Fruit fly (Drosophila melanogaster) whole organism, embryonic: ENCODE data around the gene eya.
A peak's percentile ranks its signal among the peaks of the same experiment; 100 is the strongest.

ENCODE experiments used
- B-H2 ChIP-seq: fragments of 200-800 bp; sonication (Bioruptor generic); optimal IDR thresholded peaks from 2 replicates; lab custom pipeline; 2018; ENCODE audit warnings: missing biosample characterization, mild to moderate bottlenecking, missing genetic modification characterization
- Bteb2 ChIP-seq: fragments of 200-800 bp; sonication (Bioruptor generic); optimal IDR thresholded peaks from 2 replicates; lab custom pipeline; 2016; ENCODE audit warnings: missing biosample characterization, missing genetic modification characterization
- CG10147 ChIP-seq: fragments of 200-800 bp; sonication (Bioruptor generic); optimal IDR thresholded peaks from 2 replicates; lab custom pipeline; 2019; ENCODE audit warnings: missing biosample characterization, mild to moderate bottlenecking, missing genetic modification characterization, moderate library complexity
- CG10565 ChIP-seq: fragments of 200-800 bp; sonication (Bioruptor generic); optimal IDR thresholded peaks from 3 replicates; lab custom pipeline; 2016; ENCODE audit warnings: missing biosample characterization, mild to moderate bottlenecking, missing genetic modification characterization
- CG12219 ChIP-seq: fragments of 200-800 bp; sonication (Bioruptor generic); optimal IDR thresholded peaks from 3 replicates; lab custom pipeline; 2018; ENCODE audit warnings: missing biosample characterization, mild to moderate bottlenecking, missing genetic modification characterization
- CG12659 ChIP-seq: fragments of 200-800 bp; sonication (Bioruptor generic); optimal IDR thresholded peaks from 3 replicates; lab custom pipeline; 2017; ENCODE audit warnings: mild to moderate bottlenecking, missing biosample characterization, missing genetic modification reagents, missing genetic modification characterization
- CG13424 ChIP-seq: fragments of 200-800 bp; sonication (Bioruptor generic); optimal IDR thresholded peaks from 2 replicates; lab custom pipeline; 2019; ENCODE audit warnings: missing biosample characterization, mild to moderate bottlenecking, missing genetic modification characterization, moderate library complexity
- CG14965 ChIP-seq: fragments of 200-800 bp; sonication (Bioruptor generic); optimal IDR thresholded peaks from 2 replicates; lab custom pipeline; 2016; ENCODE audit warnings: missing biosample characterization, missing genetic modification characterization, borderline replicate concordance
- CG15269 ChIP-seq: fragments of 200-800 bp; sonication (Bioruptor generic); optimal IDR thresholded peaks from 2 replicates; lab custom pipeline; 2018; ENCODE audit warnings: missing biosample characterization, mild to moderate bottlenecking, missing genetic modification characterization, moderate library complexity
- CG16863 ChIP-seq: fragments of 200-800 bp; sonication (Bioruptor generic); optimal IDR thresholded peaks from 3 replicates; lab custom pipeline; 2016; ENCODE audit warnings: missing biosample characterization, missing genetic modification characterization
- CG17328 ChIP-seq: fragments of 200-800 bp; sonication (Bioruptor generic); IDR thresholded peaks from 2 replicates; pipeline ENCODE4 v1.3.6; 2022; ENCODE audit warnings: missing biosample characterization, missing genetic modification characterization
- CG17802 ChIP-seq: fragments of 200-800 bp; sonication (Bioruptor generic); optimal IDR thresholded peaks from 2 replicates; lab custom pipeline; 2018; ENCODE audit warnings: missing biosample characterization, mild to moderate bottlenecking, missing genetic modification characterization, moderate library complexity
- CG17829 ChIP-seq: fragments of 200-800 bp; optimal IDR thresholded peaks from 2 replicates; lab custom pipeline; 2019; ENCODE audit warnings: missing biosample characterization, mild to moderate bottlenecking, missing genetic modification characterization, moderate library complexity
- CG18764 ChIP-seq: fragments of 200-800 bp; sonication (Bioruptor generic); optimal IDR thresholded peaks from 3 replicates; lab custom pipeline; 2016; ENCODE audit warnings: missing biosample characterization, missing genetic modification characterization
- CG2202 ChIP-seq: fragments of 200-800 bp; sonication (Bioruptor generic); optimal IDR thresholded peaks from 2 replicates; lab custom pipeline; 2018; ENCODE audit warnings: missing biosample characterization, mild to moderate bottlenecking, missing genetic modification characterization
- CG34376 ChIP-seq: fragments of 200-800 bp; sonication (Bioruptor generic); optimal IDR thresholded peaks from 2 replicates; lab custom pipeline; 2018; ENCODE audit warnings: missing biosample characterization, mild to moderate bottlenecking, missing genetic modification characterization
- CG3726 ChIP-seq: fragments of 200-800 bp; sonication (Bioruptor generic); IDR thresholded peaks from 3 replicates; pipeline ENCODE4, ENCODE4 v1.3.6; 2022; ENCODE audit warnings: missing biosample characterization, missing genetic modification characterization
- CG4328 ChIP-seq: fragments of 200-800 bp; sonication (Bioruptor generic); optimal IDR thresholded peaks from 3 replicates; lab custom pipeline; 2017; ENCODE audit warnings: missing biosample characterization, missing genetic modification reagents, missing genetic modification characterization
- CG4404 ChIP-seq: fragments of 200-800 bp; sonication (Bioruptor generic); IDR thresholded peaks from 2 replicates; pipeline ENCODE4 v1.3.6; 2022; ENCODE audit warnings: missing biosample characterization, missing genetic modification characterization
- CG7839 ChIP-seq: fragments of 200-800 bp; sonication (Bioruptor generic); optimal IDR thresholded peaks from 3 replicates; lab custom pipeline; 2018; ENCODE audit warnings: missing biosample characterization, mild to moderate bottlenecking, missing genetic modification characterization, moderate library complexity
- CG9437 ChIP-seq: fragments of 200-800 bp; sonication (Bioruptor generic); optimal IDR thresholded peaks from 2 replicates; lab custom pipeline; 2018; ENCODE audit warnings: missing biosample characterization, mild to moderate bottlenecking, missing genetic modification characterization
- CG9727 ChIP-seq: fragments of 200-800 bp; sonication (Bioruptor generic); optimal IDR thresholded peaks from 3 replicates; lab custom pipeline; 2017; ENCODE audit warnings: missing biosample characterization, mild to moderate bottlenecking, missing genetic modification characterization
- D ChIP-seq, 2 experiments: fragments of 200-800 bp in 1 of 2; fragments of >200 bp in 1 of 2; sonication (Bioruptor generic) in 1 of 2; optimal IDR thresholded peaks; 2 replicates in 1 of 2; 3 replicates in 1 of 2; lab custom pipeline; 2017; ENCODE audit warnings: mild to moderate bottlenecking in 1 of 2, missing biosample characterization in 1 of 2, missing genetic modification characterization in 1 of 2, missing genetic modification reagents in 1 of 2
- Dll ChIP-seq: fragments of 200-800 bp; sonication (Bioruptor generic); IDR thresholded peaks from 4 replicates; pipeline ENCODE4 v1.3.6; 2022; ENCODE audit warnings: missing biosample characterization, missing genetic modification characterization; ENCODE audit not compliant: partially characterized antibody
- Gsc ChIP-seq: fragments of 200-800 bp; sonication (Bioruptor generic); IDR thresholded peaks from 2 replicates; pipeline ENCODE4 v1.3.6; 2022; ENCODE audit warnings: missing biosample characterization, missing genetic modification characterization
- HLH4C ChIP-seq: fragments of 200-800 bp; sonication (Bioruptor generic); IDR thresholded peaks from 3 replicates; pipeline ENCODE4 v1.3.6; 2022; ENCODE audit warnings: missing biosample characterization, missing genetic modification characterization; ENCODE audit not compliant: partially characterized antibody
- Max ChIP-seq: fragments of 200-800 bp; sonication (Bioruptor generic); optimal IDR thresholded peaks from 2 replicates; lab custom pipeline; 2016; ENCODE audit warnings: missing biosample characterization, mild to moderate bottlenecking, missing genetic modification characterization
- Tbp ChIP-seq: fragments of >200 bp; optimal IDR thresholded peaks from 2 replicates; lab custom pipeline; 2018; ENCODE audit warnings: missing biosample characterization, missing genetic modification characterization
- Vsx1 ChIP-seq: fragments of 200-800 bp; sonication (Bioruptor generic); optimal IDR thresholded peaks from 2 replicates; lab custom pipeline; 2017; ENCODE audit warnings: missing biosample characterization, mild to moderate bottlenecking, missing genetic modification characterization, missing genetic modification reagents
- Xbp1 ChIP-seq: fragments of 200-800 bp; sonication (Bioruptor generic); optimal IDR thresholded peaks from 3 replicates; lab custom pipeline; 2016; ENCODE audit warnings: missing biosample characterization, mild to moderate bottlenecking, missing genetic modification characterization
- amos ChIP-seq: fragments of 200-800 bp; sonication (Bioruptor generic); IDR thresholded peaks from 2 replicates; pipeline ENCODE4 v1.3.6; 2022; ENCODE audit warnings: missing biosample characterization, missing genetic modification characterization; ENCODE audit not compliant: partially characterized antibody
- dimm ChIP-seq: fragments of 200-800 bp; sonication (Bioruptor generic); IDR thresholded peaks from 2 replicates; pipeline ENCODE4 v1.3.6; 2022; ENCODE audit warnings: missing biosample characterization, missing genetic modification characterization
- disco-r ChIP-seq: fragments of 200-800 bp; sonication (Bioruptor generic); optimal IDR thresholded peaks from 2 replicates; lab custom pipeline; 2016; ENCODE audit warnings: missing biosample characterization, missing genetic modification characterization
- ewg ChIP-seq: fragments of 200-800 bp; sonication (Bioruptor generic); optimal IDR thresholded peaks from 3 replicates; lab custom pipeline; 2017; ENCODE audit warnings: mild to moderate bottlenecking, missing biosample characterization, missing genetic modification reagents, missing genetic modification characterization
- eyg ChIP-seq: fragments of 200-800 bp; sonication (Bioruptor generic); optimal IDR thresholded peaks from 3 replicates; lab custom pipeline; 2016; ENCODE audit warnings: missing biosample characterization, missing genetic modification characterization
- fd3F ChIP-seq: fragments of 200-800 bp; sonication (Bioruptor generic); optimal IDR thresholded peaks from 2 replicates; lab custom pipeline; 2018; ENCODE audit warnings: missing biosample characterization, mild to moderate bottlenecking, missing genetic modification characterization, moderate library complexity
- fru ChIP-seq: fragments of >200 bp; optimal IDR thresholded peaks from 2 replicates; lab custom pipeline; 2017
- knrl ChIP-seq: fragments of 200-800 bp; sonication (Bioruptor generic); IDR thresholded peaks from 3 replicates; pipeline ENCODE4 v1.3.6; 2022; ENCODE audit warnings: missing biosample characterization, missing genetic modification characterization; ENCODE audit not compliant: partially characterized antibody
- maf-S ChIP-seq: fragments of 200-800 bp; sonication (Bioruptor generic); optimal IDR thresholded peaks from 2 replicates; lab custom pipeline; 2016; ENCODE audit warnings: missing biosample characterization, missing genetic modification characterization
- nmo ChIP-seq: fragments of 200-800 bp; sonication (Bioruptor generic); optimal IDR thresholded peaks from 2 replicates; lab custom pipeline; 2018; ENCODE audit warnings: missing biosample characterization, mild to moderate bottlenecking, missing genetic modification characterization, moderate library complexity
- ranshi ChIP-seq: fragments of 200-800 bp; sonication (Bioruptor generic); IDR thresholded peaks from 2 replicates; pipeline ENCODE4 v1.3.6; 2022; ENCODE audit warnings: missing biosample characterization, missing genetic modification characterization
- schlank ChIP-seq: fragments of 200-800 bp; sonication (Bioruptor generic); optimal IDR thresholded peaks from 2 replicates; lab custom pipeline; 2018; ENCODE audit warnings: missing biosample characterization, mild to moderate bottlenecking, missing genetic modification characterization
- sd ChIP-seq: fragments of 200-800 bp; sonication (Bioruptor generic); optimal IDR thresholded peaks from 3 replicates; lab custom pipeline; 2018; ENCODE audit warnings: missing biosample characterization, mild to moderate bottlenecking, missing genetic modification characterization, moderate library complexity
- slou ChIP-seq: fragments of 200-800 bp; sonication (Bioruptor generic); optimal IDR thresholded peaks from 3 replicates; lab custom pipeline; 2016; ENCODE audit warnings: missing biosample characterization, missing genetic modification characterization
- tgo ChIP-seq: fragments of 200-800 bp; sonication (Bioruptor generic); IDR thresholded peaks from 3 replicates; pipeline ENCODE4 v1.3.6; 2022; ENCODE audit warnings: missing biosample characterization, missing genetic modification characterization
- tin ChIP-seq: fragments of 200-800 bp; sonication (Bioruptor generic); optimal IDR thresholded peaks from 3 replicates; lab custom pipeline; 2016; ENCODE audit warnings: missing biosample characterization, missing genetic modification characterization
- toy ChIP-seq: fragments of 200-800 bp; sonication (Bioruptor generic); IDR thresholded peaks from 2 replicates; pipeline ENCODE4 v1.3.6; 2022; ENCODE audit warnings: missing biosample characterization, missing genetic modification characterization
- yki ChIP-seq: fragments of >200 bp; optimal IDR thresholded peaks from 3 replicates; lab custom pipeline; 2018

The eya gene

DNA sequence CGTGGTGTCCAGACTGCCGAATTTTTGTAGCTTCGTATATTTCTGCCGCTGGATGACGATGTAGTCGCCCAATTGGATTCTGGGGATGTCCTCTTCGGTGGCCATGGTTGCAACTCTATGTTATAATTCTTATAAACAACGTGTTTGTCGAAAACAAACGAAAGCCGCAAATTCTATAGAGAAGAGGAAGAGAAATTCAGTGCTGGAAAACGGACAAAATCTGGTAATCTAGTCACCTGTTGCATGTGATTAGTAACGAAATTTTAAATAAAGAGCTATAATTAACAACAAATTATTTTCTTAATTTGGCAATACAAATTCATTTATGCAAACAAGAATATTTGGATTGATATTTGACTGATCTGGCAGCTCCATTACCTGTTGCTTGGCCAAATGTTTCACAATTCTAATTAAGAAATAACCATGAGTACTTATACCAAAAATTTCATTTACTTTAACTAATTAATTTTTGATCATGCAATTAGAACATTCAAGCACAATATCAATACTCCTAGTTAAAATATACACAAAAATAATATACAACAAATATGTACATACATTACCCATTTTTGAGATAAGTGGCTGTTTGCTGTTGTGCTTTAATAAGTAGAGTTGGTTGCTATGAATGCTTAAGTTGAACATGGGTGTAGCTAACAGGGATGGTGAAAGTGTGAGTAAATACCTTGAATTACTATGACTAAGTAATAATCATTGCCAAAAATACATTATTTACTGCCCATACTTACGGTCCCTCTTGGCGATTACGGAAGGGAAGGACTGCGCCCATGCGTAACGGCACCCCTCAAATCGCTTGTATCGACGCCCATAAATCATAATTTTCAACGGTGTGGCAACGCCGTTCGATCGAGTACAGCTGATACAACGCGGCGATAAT, 14.9 kb upstream of the eya start, which contains the start of the genes Trmt6 and Ent2 (continued):
- TF ChIP-seq schlank (tag; lab: Kevin White, UChicago) (peak; percentile 93), tin (GFP tag; lab: Kevin White, UChicago) (peak; percentile 97), CG18764 (peak; percentile 91), CG17802 (peak; percentile 84), CG15269 (tag; lab: Kevin White, UChicago) (peak; percentile 95), fru (lab: Kevin White, UChicago) (no peak), tgo (peak; percentile 97), CG12659 (GFP tag; lab: Kevin White, UChicago) (peak; percentile 94), CG16863 (GFP tag; lab: Kevin White, UChicago) (peak; percentile 94), CG12219 (peak; percentile 92), dimm (GFP tag; lab: Robert Waterston, UW) (peak; percentile 91), maf-S (GFP tag; lab: Kevin White, UChicago) (peak; percentile 94), slou (GFP tag; lab: Kevin White, UChicago) (peak; percentile 93), CG9437 (GFP tag; lab: Kevin White, UChicago) (peak; percentile 86), CG17829 (tag; lab: Kevin White, UChicago) (peak; percentile 93), CG10565 (GFP tag; lab: Kevin White, UChicago) (peak; percentile 79), Vsx1 (GFP tag; lab: Kevin White, UChicago) (peak; percentile 84), nmo (GFP tag; lab: Kevin White, UChicago) (peak; percentile 95), eyg (GFP tag; lab: Kevin White, UChicago) (peak; percentile 94), B-H2 (GFP tag; lab: Kevin White, UChicago) (peak; percentile 89), CG9727 (GFP tag; lab: Kevin White, UChicago) (peak; percentile 96), CG2202 (tag; lab: Kevin White, UChicago) (peak; percentile 77), D (optimal IDR thresholded peaks at IDR 0.05; lab: Kevin White, UChicago) (peak; percentile 30), D (GFP tag; optimal IDR thresholded peaks at IDR 0.05; lab: Kevin White, UChicago) (peak; percentile 87), CG14965 (GFP tag; lab: Kevin White, UChicago) (peak; percentile 47), sd (peak; percentile 87), CG13424 (tag; lab: Kevin White, UChicago) (peak; percentile 90), ranshi (GFP tag; lab: Robert Waterston, UW) (peak; percentile 98), Dll (GFP tag; lab: Robert Waterston, UW) (0 out of 4 replicates have a peak, but pooled peaks have one; percentile 36), amos (GFP tag; lab: Robert Waterston, UW) (no peak; the same call in 1 of the 2 replicates), CG4328 (GFP tag; lab: Kevin White, UChicago) (peak; percentile 80), CG17328 (GFP tag; lab: Robert Waterston, UW) (peak; percentile 97), Xbp1 (GFP tag; lab: Kevin White, UChicago) (peak; percentile 98), toy (GFP tag; lab: Robert Waterston, UW) (peak; percentile 95), fd3F (GFP tag; lab: Kevin White, UChicago) (peak; percentile 94), CG4404 (GFP tag; lab: Robert Waterston, UW) (peak; percentile 97), knrl (GFP tag; lab: Robert Waterston, UW) (0 out of 3 replicates have a peak, but pooled peaks have one; percentile 8), CG7839 (tag; lab: Kevin White, UChicago) (peak; percentile 96), yki (lab: Kevin White, UChicago) (no peak), CG10147 (GFP tag; lab: Kevin White, UChicago) (peak; percentile 85), CG3726 (peak; percentile 97), HLH4C (GFP tag; lab: Robert Waterston, UW) (no peak), ewg (GFP tag; lab: Kevin White, UChicago) (peak; percentile 91), Tbp (GFP tag; lab: Kevin White, UChicago) (no peak), Max (GFP tag; lab: Kevin White, UChicago) (peak; percentile 90), Bteb2 (GFP tag; lab: Kevin White, UChicago) (peak; percentile 85), disco-r (GFP tag; lab: Kevin White, UChicago) (peak; percentile 91), Gsc (peak; percentile 95), CG34376 (peak; percentile 83)
